Fruit fly (Drosophila melanogaster) whole organism, wandering third instar larva: ENCODE results near the gene RpS15Aa.

ENCODE experiments used
- Abd-B ChIP-seq: fragments of >200 bp; optimal IDR thresholded peaks from 2 replicates; lab custom pipeline; 2017; ENCODE audit warnings: missing biosample characterization, missing genetic modification characterization
- CG32264 ChIP-seq: fragments of 200-800 bp; sonication (Bioruptor generic); optimal IDR thresholded peaks from 2 replicates; lab custom pipeline; 2016; ENCODE audit warnings: missing biosample characterization, missing genetic modification characterization
- CG9705 ChIP-seq: fragments of 200-800 bp; sonication (Bioruptor generic); optimal IDR thresholded peaks from 2 replicates; lab custom pipeline; 2018; ENCODE audit warnings: missing biosample characterization, mild to moderate bottlenecking, missing genetic modification characterization
- CrebA ChIP-seq: fragments of 200-800 bp; sonication (Bioruptor generic); optimal IDR thresholded peaks from 2 replicates; lab custom pipeline; 2016; ENCODE audit warnings: missing biosample characterization, mild to moderate bottlenecking, missing genetic modification characterization, borderline replicate concordance
- Dfd ChIP-seq: fragments of >200 bp; optimal IDR thresholded peaks from 2 replicates; lab custom pipeline; 2017; ENCODE audit warnings: missing biosample characterization, missing genetic modification characterization
- Dif ChIP-seq: fragments of 200-275, 200-300 bp; sonication (Bioruptor generic); optimal IDR thresholded peaks from 2 replicates; lab custom pipeline; 2018; ENCODE audit warnings: missing biosample characterization, missing genetic modification characterization; ENCODE audit not compliant: partially characterized antibody
- GATAd ChIP-seq: sonication (Bioruptor generic); optimal IDR thresholded peaks from 2 replicates; lab custom pipeline; 2016; ENCODE audit warnings: missing biosample characterization, missing genetic modification characterization
- Hnf4 ChIP-seq: fragments of 200-800 bp; sonication (Bioruptor generic); optimal IDR thresholded peaks from 2 replicates; lab custom pipeline; 2016; ENCODE audit warnings: missing biosample characterization, mild to moderate bottlenecking, missing genetic modification characterization
- Hr83 ChIP-seq: fragments of 200-300 bp; sonication (Bioruptor generic); optimal IDR thresholded peaks from 2 replicates; lab custom pipeline; 2016; ENCODE audit warnings: missing biosample characterization, mild to moderate bottlenecking, missing genetic modification characterization, moderate library complexity; ENCODE audit not compliant: poor library complexity, severe bottlenecking
- Jra ChIP-seq: sonication (Bioruptor generic); optimal IDR thresholded peaks from 2 replicates; lab custom pipeline; 2016; ENCODE audit warnings: missing biosample characterization, missing genetic modification characterization
- N ChIP-seq: fragments of >200 bp; optimal IDR thresholded peaks from 2 replicates; lab custom pipeline; 2018; ENCODE audit warnings: missing biosample characterization, missing external identifiers, missing genetic modification characterization
- OdsH ChIP-seq: fragments of 200-800 bp; sonication (Bioruptor generic); optimal IDR thresholded peaks from 2 replicates; lab custom pipeline; 2016; ENCODE audit warnings: missing biosample characterization, mild to moderate bottlenecking, missing genetic modification characterization
- Rel ChIP-seq, 2 experiments: fragments of 200-800 bp; sonication (Bioruptor generic) in 1 of 2; optimal IDR thresholded peaks; 2 replicates in 1 of 2; 3 replicates in 1 of 2; lab custom pipeline; 2016 to 2019; ENCODE audit warnings: mild to moderate bottlenecking in 2 of 2, missing biosample characterization in 2 of 2, missing genetic modification characterization in 2 of 2, moderate library complexity in 1 of 2
- Sp1 ChIP-seq: fragments of 200-800 bp; sonication (Bioruptor generic); optimal IDR thresholded peaks from 3 replicates; lab custom pipeline; 2019; ENCODE audit warnings: missing biosample characterization, mild to moderate bottlenecking, missing genetic modification characterization, moderate library complexity
- Vsx2 ChIP-seq: fragments of 200-300, 225-300 bp; sonication (Bioruptor generic); optimal IDR thresholded peaks from 2 replicates; lab custom pipeline; 2018; ENCODE audit warnings: missing biosample characterization, missing genetic modification characterization; ENCODE audit not compliant: partially characterized antibody
- br ChIP-seq: fragments of 200-800 bp; sonication (Bioruptor generic); optimal IDR thresholded peaks from 2 replicates; lab custom pipeline; 2016; ENCODE audit warnings: missing biosample characterization, missing genetic modification characterization
- dl ChIP-seq, 2 experiments: fragments of 175-275, 200-275 bp in 1 of 2; fragments of 200-275 bp in 1 of 2; sonication (Bioruptor generic); optimal IDR thresholded peaks; lab custom pipeline; 2018; ENCODE audit warnings: mild to moderate bottlenecking in 2 of 2, missing biosample characterization in 2 of 2, missing genetic modification characterization in 2 of 2, moderate library complexity in 2 of 2; ENCODE audit not compliant: partially characterized antibody in 2 of 2, insufficient read depth in 1 of 2
- ey ChIP-seq: fragments of 200-800 bp; sonication (Bioruptor generic); optimal IDR thresholded peaks from 2 replicates; lab custom pipeline; 2016; ENCODE audit warnings: missing biosample characterization, missing genetic modification characterization
- foxo ChIP-seq, 2 experiments: fragments of 200-800 bp; sonication (Bioruptor generic); optimal IDR thresholded peaks; 2 replicates in 1 of 2; 3 replicates in 1 of 2; lab custom pipeline; 2016 to 2017; ENCODE audit warnings: missing biosample characterization in 2 of 2, missing genetic modification characterization in 2 of 2
- fru ChIP-seq: fragments of 200-800 bp; sonication (Bioruptor generic); optimal IDR thresholded peaks from 3 replicates; lab custom pipeline; 2016; ENCODE audit warnings: missing biosample characterization, mild to moderate bottlenecking, missing genetic modification characterization
- h ChIP-seq: fragments of 200-800 bp; sonication (Bioruptor generic); optimal IDR thresholded peaks from 3 replicates; lab custom pipeline; 2016; ENCODE audit warnings: missing biosample characterization, mild to moderate bottlenecking, missing genetic modification characterization
- jim ChIP-seq: fragments of 175-275, 200-325 bp; sonication (Bioruptor generic); optimal IDR thresholded peaks from 2 replicates; lab custom pipeline; 2016; ENCODE audit warnings: missing biosample characterization, mild to moderate bottlenecking, missing genetic modification characterization
- lola ChIP-seq: fragments of >200 bp; optimal IDR thresholded peaks from 2 replicates; lab custom pipeline; 2017; ENCODE audit warnings: missing biosample characterization, missing genetic modification characterization
- pan ChIP-seq: fragments of >200 bp; optimal IDR thresholded peaks from 2 replicates; lab custom pipeline; 2017
- psq ChIP-seq: fragments of 200-800 bp; sonication (Bioruptor generic); optimal IDR thresholded peaks from 3 replicates; lab custom pipeline; 2017; ENCODE audit warnings: missing biosample characterization, mild to moderate bottlenecking, missing genetic modification characterization, moderate library complexity
- rgr ChIP-seq: fragments of 200-800 bp; sonication (Bioruptor generic); optimal IDR thresholded peaks from 3 replicates; lab custom pipeline; 2016; ENCODE audit warnings: missing biosample characterization, mild to moderate bottlenecking, missing genetic modification characterization
- sage ChIP-seq: fragments of 200-800 bp; sonication (Bioruptor generic); optimal IDR thresholded peaks from 2 replicates; lab custom pipeline; 2016; ENCODE audit warnings: missing biosample characterization, mild to moderate bottlenecking, missing genetic modification characterization
- sv ChIP-seq: fragments of 200-800 bp; sonication (Bioruptor generic); optimal IDR thresholded peaks from 3 replicates; lab custom pipeline; 2016; ENCODE audit warnings: missing biosample characterization, missing genetic modification characterization
- tai ChIP-seq: sonication (Bioruptor generic); optimal IDR thresholded peaks from 2 replicates; lab custom pipeline; 2016; ENCODE audit warnings: missing biosample characterization, missing genetic modification characterization
- usp ChIP-seq: fragments of >200 bp; optimal IDR thresholded peaks from 2 replicates; lab custom pipeline; 2017; ENCODE audit warnings: missing biosample characterization, missing genetic modification characterization

Gene RpS15Aa

dm6 chrX:13315463-13315817, 22.1 kb downstream of the RpS15Aa start:
- no peak for TF ChIP-seq sv (GFP tag; lab: Kevin White, UChicago)
- TF ChIP-seq Vsx2 (GFP tag; lab: Kevin White, UChicago), result no peak
- no peak for TF ChIP-seq foxo (GFP tag; optimal IDR thresholded peaks at IDR 0.05; lab: Kevin White, UChicago)
- no peak for TF ChIP-seq pan (lab: Kevin White, UChicago)
- TF ChIP-seq fru (GFP tag; lab: Kevin White, UChicago), result no peak
- no peak for TF ChIP-seq Rel (GFP tag; optimal IDR thresholded peaks at IDR 0.05; lab: Kevin White, UChicago)
- TF ChIP-seq Rel (tag; optimal IDR thresholded peaks at IDR 0.05; lab: Kevin White, UChicago), result no peak
- no peak for TF ChIP-seq tai (GFP tag; lab: Kevin White, UChicago)
- no peak for TF ChIP-seq Jra (GFP tag; lab: Kevin White, UChicago)
- no peak for TF ChIP-seq Abd-B (GFP tag; lab: Kevin White, UChicago)
- TF ChIP-seq, all 38 proteins: peak for 0

- TF ChIP-seq Dfd (GFP tag; lab: Kevin White, UChicago), result peak; percentile 25
- TF ChIP-seq sage (GFP tag; lab: Kevin White, UChicago), result no peak
These were observed 22.6 kb downstream of the RpS15Aa start for dm6 chrX:13314789-13315462.

- TF ChIP-seq N (GFP tag; lab: Kevin White, UChicago), result no peak
- no peak for TF ChIP-seq sage (GFP tag; lab: Kevin White, UChicago)
- TF ChIP-seq ey (GFP tag; lab: Kevin White, UChicago), result no peak
- no peak for TF ChIP-seq dl (GFP tag; optimal IDR thresholded peaks at IDR 0.05; lab: Kevin White, UChicago; ENCODE audit: insufficient read depth in 1 of 2, partially characterized antibody in 2 of 2)
- TF ChIP-seq OdsH (GFP tag; lab: Kevin White, UChicago), result no peak
- no peak for TF ChIP-seq Hr83 (GFP tag; lab: Kevin White, UChicago)
- no peak for TF ChIP-seq foxo (GFP tag; optimal IDR thresholded peaks at IDR 0.05; lab: Kevin White, UChicago)
- TF ChIP-seq lola (GFP tag; lab: Kevin White, UChicago), result no peak
- no peak for TF ChIP-seq sv (GFP tag; lab: Kevin White, UChicago)
- no peak for TF ChIP-seq CG9705 (GFP tag; lab: Kevin White, UChicago)
- TF ChIP-seq usp (GFP tag; lab: Kevin White, UChicago), result no peak
- no peak for TF ChIP-seq psq (GFP tag; lab: Kevin White, UChicago)
- TF ChIP-seq jim (GFP tag; lab: Kevin White, UChicago), result no peak
- no peak for TF ChIP-seq Abd-B (GFP tag; lab: Kevin White, UChicago)
- TF ChIP-seq br (GFP tag; lab: Kevin White, UChicago), result no peak
- TF ChIP-seq Hnf4 (GFP tag; lab: Kevin White, UChicago), result no peak
- no peak for TF ChIP-seq fru (GFP tag; lab: Kevin White, UChicago)
- no peak for TF ChIP-seq Dif (GFP tag; lab: Kevin White, UChicago)
- TF ChIP-seq GATAd, result no peak
- no peak for TF ChIP-seq h
These were observed 23.2 kb downstream of the RpS15Aa start for dm6 chrX:13314323-13314722.

DNA sequence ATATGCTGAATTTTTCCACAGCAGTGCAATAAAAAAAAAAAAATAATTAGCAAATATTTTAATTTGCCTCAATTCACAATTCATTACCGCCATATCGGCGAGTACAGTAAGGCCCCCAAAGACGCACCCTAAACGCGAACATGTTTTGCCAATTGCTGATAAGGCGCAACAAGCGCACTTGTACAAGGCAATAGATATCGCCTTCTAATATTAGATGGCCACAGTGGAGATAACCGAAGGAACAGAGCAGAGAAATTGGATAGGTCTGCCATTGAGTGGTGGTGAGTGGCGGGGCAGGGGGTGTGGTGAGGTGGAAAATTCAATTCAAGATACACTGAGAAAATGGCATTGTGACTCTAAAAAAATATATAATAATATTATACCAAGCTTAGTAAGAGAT, 24.4 kb downstream of the RpS15Aa start:
- TF ChIP-seq N (GFP tag; lab: Kevin White, UChicago), result no peak
- TF ChIP-seq Abd-B (GFP tag; lab: Kevin White, UChicago), result no peak
- no peak for TF ChIP-seq Dif (GFP tag; lab: Kevin White, UChicago)
- no peak for TF ChIP-seq foxo (GFP tag; optimal IDR thresholded peaks at IDR 0.05; lab: Kevin White, UChicago)
- TF ChIP-seq CrebA (GFP tag; lab: Kevin White, UChicago), result no peak
- no peak for TF ChIP-seq Sp1 (GFP tag; lab: Kevin White, UChicago)
- TF ChIP-seq CG9705 (GFP tag; lab: Kevin White, UChicago), result no peak
- TF ChIP-seq h, result no peak
- TF ChIP-seq Dfd (GFP tag; lab: Kevin White, UChicago), result no peak
- TF ChIP-seq Rel (GFP tag; optimal IDR thresholded peaks at IDR 0.05; lab: Kevin White, UChicago), result no peak
- TF ChIP-seq Rel (tag; optimal IDR thresholded peaks at IDR 0.05; lab: Kevin White, UChicago), result no peak
- no peak for TF ChIP-seq Vsx2 (GFP tag; lab: Kevin White, UChicago)
- TF ChIP-seq rgr (GFP tag; lab: Kevin White, UChicago), result no peak
- no peak for TF ChIP-seq jim (GFP tag; lab: Kevin White, UChicago)
- TF ChIP-seq fru (GFP tag; lab: Kevin White, UChicago), result no peak
- TF ChIP-seq pan (lab: Kevin White, UChicago), result no peak
- TF ChIP-seq Hr83 (GFP tag; lab: Kevin White, UChicago), result no peak
- no peak for TF ChIP-seq CG32264 (GFP tag; lab: Kevin White, UChicago)
- TF ChIP-seq, all 38 proteins: peak for 0
